Fruit fly (Drosophila melanogaster): ENCODE measurements around the gene CG3407.
A peak's percentile ranks its signal among the peaks of the same experiment; 100 is the strongest.

DNA sequence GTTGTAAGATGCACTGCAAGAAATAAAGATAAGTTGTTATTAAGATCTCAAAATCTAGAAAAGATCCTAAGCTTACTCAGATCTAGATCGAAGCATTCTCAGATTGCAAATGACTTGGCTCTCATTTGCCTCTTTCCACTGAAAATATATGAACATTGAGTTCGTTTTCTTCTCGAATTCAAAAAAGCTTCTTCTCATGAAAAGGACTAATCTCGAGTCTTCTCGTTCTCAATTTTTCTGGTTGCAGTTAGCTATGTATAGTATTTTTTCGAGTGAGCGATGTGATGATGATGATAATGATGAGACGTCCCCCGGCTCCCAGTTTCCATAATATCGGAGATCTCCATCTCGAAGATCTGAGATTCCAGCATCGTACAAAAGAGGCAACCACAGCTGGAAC, 43.2 kb upstream of the CG3407 start:
- TF ChIP-seq CG8301 (tag; optimal IDR thresholded peaks at IDR 0.05) (no peak), CG8159 (tag; optimal IDR thresholded peaks at IDR 0.05) (peak; percentile 49), CG12605 (GFP tag; IDR thresholded peaks at IDR 0.05) (no peak), CG9948 (tag; optimal IDR thresholded peaks at IDR 0.05) (peak; percentile 28), CG13204 (GFP tag; optimal IDR thresholded peaks at IDR 0.05) (no peak), CG10348 (GFP tag; IDR thresholded peaks at IDR 0.05) (no peak), rn (GFP tag; IDR thresholded peaks at IDR 0.05) (no peak), CG17806 (tag; optimal IDR thresholded peaks at IDR 0.05) (peak; percentile 32), CG15710 (tag; optimal IDR thresholded peaks at IDR 0.05) (peak; percentile 37), fd96Ca (GFP tag; IDR thresholded peaks at IDR 0.05) (no peak), CG34367 (tag; optimal IDR thresholded peaks at IDR 0.05) (peak; percentile 23), Snoo (tag; optimal IDR thresholded peaks at IDR 0.05) (peak; percentile 35), EcR (GFP tag; optimal IDR thresholded peaks at IDR 0.05) (no peak), CG32121 (GFP tag; IDR thresholded peaks at IDR 0.05) (no peak)
